Worm (Caenorhabditis elegans) whole organism, L3 larva: ENCODE results near the gene Y71H2AR.2.

Experiments used
- aly-2 ChIP-seq: fragments of 150-350 bp; optimal IDR thresholded peaks from 2 replicates; lab custom pipeline; 2014; ENCODE audit warnings: missing biosample characterization, missing genetic modification characterization
- ama-1 ChIP-seq: fragments of 150-350 bp; optimal IDR thresholded peaks from 2 replicates; lab custom pipeline; 2018
- ceh-16 ChIP-seq: sonication (generic microtip); optimal IDR thresholded peaks from 2 replicates; lab custom pipeline; 2017; ENCODE audit warnings: missing biosample characterization, missing genetic modification characterization
- ceh-9 ChIP-seq: sonication (generic microtip); optimal IDR thresholded peaks from 2 replicates; lab custom pipeline; 2018; ENCODE audit warnings: missing biosample characterization, missing genetic modification characterization
- daf-12 ChIP-seq: fragments of 150-350 bp; optimal IDR thresholded peaks from 2 replicates; lab custom pipeline; 2014; ENCODE audit warnings: missing biosample characterization, missing genetic modification reagents, missing genetic modification characterization
- nhr-11 ChIP-seq: fragments of 150-350 bp; optimal IDR thresholded peaks from 2 replicates; lab custom pipeline; 2014; ENCODE audit warnings: missing biosample characterization, missing genetic modification characterization
- nhr-237 ChIP-seq: fragments of 150-350 bp; optimal IDR thresholded peaks from 2 replicates; lab custom pipeline; 2014; ENCODE audit warnings: missing biosample characterization, missing genetic modification characterization
- nhr-28 ChIP-seq: fragments of 150-350 bp; optimal IDR thresholded peaks from 2 replicates; lab custom pipeline; 2014; ENCODE audit warnings: missing biosample characterization, missing genetic modification characterization
- nhr-76 ChIP-seq: fragments of 150-350 bp; sonication (generic microtip); optimal IDR thresholded peaks from 5 replicates; lab custom pipeline; 2014; ENCODE audit warnings: missing biosample characterization, missing genetic modification characterization
- skn-1 ChIP-seq: fragments of 150-350 bp; optimal IDR thresholded peaks from 2 replicates; lab custom pipeline; 2014; ENCODE audit warnings: missing biosample characterization, missing genetic modification characterization
- unc-39 ChIP-seq: sonication (generic microtip); optimal IDR thresholded peaks from 4 replicates; lab custom pipeline; 2017; ENCODE audit warnings: missing biosample characterization, missing genetic modification characterization
- unc-62 ChIP-seq: fragments of 150-350 bp; sonication (generic microtip); optimal IDR thresholded peaks from 4 replicates; lab custom pipeline; 2014; ENCODE audit warnings: missing biosample characterization, missing genetic modification reagents, missing genetic modification characterization
- ztf-4 ChIP-seq: fragments of 150-350 bp; optimal IDR thresholded peaks from 2 replicates; lab custom pipeline; 2014; ENCODE audit warnings: missing biosample characterization, missing genetic modification characterization

DNA sequence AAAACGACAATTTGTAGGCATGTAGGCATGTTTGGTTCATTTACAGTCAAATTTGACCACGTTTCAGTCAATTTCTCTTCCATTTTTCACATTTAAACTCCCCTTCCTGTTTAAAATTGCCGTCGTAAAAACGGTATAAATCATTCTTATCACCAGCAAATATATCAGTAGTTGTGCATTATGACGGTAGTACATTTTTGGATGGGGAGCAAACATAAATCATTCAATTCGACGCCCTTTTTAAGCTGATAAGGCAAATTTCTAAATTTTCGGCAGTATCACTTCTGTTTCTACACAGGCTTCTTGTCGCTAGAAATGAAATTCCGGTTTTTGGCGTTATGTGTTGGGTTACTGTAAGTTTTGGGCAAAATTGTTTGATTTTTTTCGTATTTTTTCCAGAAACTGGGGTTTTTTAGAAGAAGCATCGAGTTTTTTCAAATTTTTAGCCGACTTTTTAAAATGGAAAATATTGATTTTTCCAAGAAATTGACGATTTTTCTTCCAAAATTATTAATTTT lies 1.2 kb upstream of the Y71H2AR.2 start, which contains the start of gene H34I24.2:
- no peak for TF ChIP-seq nhr-11 (tag; lab: Kevin White, UChicago)
- TF ChIP-seq daf-12, result no peak
- no peak for TF ChIP-seq nhr-76 (tag; lab: Kevin White, UChicago)
- no peak for TF ChIP-seq ceh-16 (tag; lab: Kevin White, UChicago)
- TF ChIP-seq aly-2 (tag; lab: Kevin White, UChicago), result no peak
- no peak for TF ChIP-seq ama-1 (lab: Kevin White, UChicago)
- no peak for TF ChIP-seq ztf-4
- TF ChIP-seq nhr-28, result no peak
- TF ChIP-seq unc-62 (GFP tag; lab: Kevin White, UChicago), result no peak
- no peak for TF ChIP-seq skn-1 (tag; lab: Kevin White, UChicago)
- no peak for TF ChIP-seq nhr-237 (tag; lab: Kevin White, UChicago)
- TF ChIP-seq ceh-9 (tag; lab: Kevin White, UChicago), result no peak
- no peak for TF ChIP-seq unc-39 (tag; lab: Kevin White, UChicago)
